Worm (Caenorhabditis elegans) whole organism, late embryonic: Measurements from ENCODE around the gene obr-2.

Source experiments
- Y22D7AL.16 ChIP-seq: sonication (generic microtip); optimal IDR thresholded peaks from 2 replicates; lab custom pipeline; 2016; ENCODE audit warnings: missing genetic modification characterization, missing compliant biosample characterization
- ceh-34 ChIP-seq: sonication (generic microtip); optimal IDR thresholded peaks from 2 replicates; lab custom pipeline; 2016; ENCODE audit warnings: mild to moderate bottlenecking, missing genetic modification characterization, missing compliant biosample characterization
- elt-2 ChIP-seq: sonication (generic microtip); optimal IDR thresholded peaks from 2 replicates; lab custom pipeline; 2016; ENCODE audit warnings: missing genetic modification reagents, missing genetic modification characterization, missing compliant biosample characterization
- fkh-10 ChIP-seq: fragments of 150-350 bp; optimal IDR thresholded peaks from 2 replicates; lab custom pipeline; 2014; ENCODE audit warnings: missing biosample characterization, missing genetic modification reagents, missing genetic modification characterization
- pag-3 ChIP-seq: sonication (generic microtip); optimal IDR thresholded peaks from 2 replicates; lab custom pipeline; 2016; ENCODE audit warnings: missing compliant biosample characterization, missing genetic modification characterization, borderline replicate concordance
- pqm-1 ChIP-seq: sonication (generic microtip); optimal IDR thresholded peaks from 2 replicates; lab custom pipeline; 2016; ENCODE audit warnings: missing genetic modification characterization, missing compliant biosample characterization
- pros-1 ChIP-seq: fragments of 150-350 bp; optimal IDR thresholded peaks from 2 replicates; lab custom pipeline; 2014; ENCODE audit warnings: missing biosample characterization, missing genetic modification reagents, missing genetic modification characterization
- sox-4 ChIP-seq: sonication (generic microtip); optimal IDR thresholded peaks from 2 replicates; lab custom pipeline; 2017; ENCODE audit warnings: mild to moderate bottlenecking, missing genetic modification characterization, inconsistent platforms, missing compliant biosample characterization

DNA sequence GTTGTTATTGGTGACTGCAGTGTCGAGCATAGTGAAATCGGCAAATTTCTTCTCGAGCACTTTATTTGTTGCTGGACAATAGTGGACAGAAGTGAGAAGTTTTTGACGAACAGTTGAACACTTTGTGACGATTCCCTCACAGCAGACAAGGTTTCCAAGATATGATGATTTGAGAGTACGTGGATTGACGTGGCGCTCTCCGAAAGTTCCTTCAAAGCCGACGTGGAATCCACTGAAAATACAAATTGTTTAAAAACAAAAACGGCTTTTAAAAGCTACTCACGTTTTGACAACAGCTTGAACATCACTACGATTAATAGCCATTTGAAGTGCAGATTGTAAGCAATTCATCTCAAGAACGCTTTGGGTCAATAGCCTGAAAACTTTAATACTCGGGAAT lies 44.9 kb upstream of the obr-2 start:
- TF ChIP-seq pqm-1: no peak
- no peak for TF ChIP-seq fkh-10 (GFP tag; lab: Kevin White, UChicago)
- TF ChIP-seq pag-3 (tag; lab: Kevin White, UChicago): no peak
- no peak for TF ChIP-seq sox-4 (tag; lab: Kevin White, UChicago)
- TF ChIP-seq elt-2 (tag; lab: Kevin White, UChicago): no peak
- TF ChIP-seq Y22D7AL.16: no peak
- no peak for TF ChIP-seq pros-1 (tag; lab: Kevin White, UChicago)
- TF ChIP-seq ceh-34 (tag; lab: Kevin White, UChicago): no peak
